Worm (Caenorhabditis elegans): ENCODE data around the gene F15G9.5.
A peak's percentile ranks its signal among the peaks of the same experiment; 100 is the strongest.

F15G9.5 gene

ce11 chrX:9737730-9738129 lies at the start of gene F15G9.5:
Gene F15G9.5 (minus strand): TSS chrX:9737888.
- TF ChIP-seq nhr-28 (tag; optimal IDR thresholded peaks at IDR 0.05) (no peak), ceh-83 (GFP tag; optimal IDR thresholded peaks at IDR 0.05) (no peak), zip-8 (tag; optimal IDR thresholded peaks at IDR 0.05) (no peak), bed-3 (GFP tag; optimal IDR thresholded peaks at IDR 0.05) (no peak), ceh-43 (GFP tag; optimal IDR thresholded peaks at IDR 0.05) (no peak), M03D4.4 (tag; optimal IDR thresholded peaks at IDR 0.05) (peak; percentile 12), mls-2 (tag; optimal IDR thresholded peaks at IDR 0.05) (peak; percentile 31), nhr-76 (tag; optimal IDR thresholded peaks at IDR 0.05) (no peak), sem-2 (GFP tag; optimal IDR thresholded peaks at IDR 0.05) (no peak), lin-32 (GFP tag; optimal IDR thresholded peaks at IDR 0.05) (no peak), pha-4 (tag; optimal IDR thresholded peaks at IDR 0.05) (no peak), cnd-1 (tag; optimal IDR thresholded peaks at IDR 0.05) (no peak), ztf-11 (tag; optimal IDR thresholded peaks at IDR 0.05) (no peak), unc-120 (tag; optimal IDR thresholded peaks at IDR 0.05; ENCODE audit: poor library complexity, severe bottlenecking) (peak; percentile 65), nhr-2 (tag; optimal IDR thresholded peaks at IDR 0.05) (no peak), ces-1 (GFP tag; optimal IDR thresholded peaks at IDR 0.05) (peak; percentile 35), snpc-4 (tag; optimal IDR thresholded peaks at IDR 0.05) (no peak), flh-1 (GFP tag; optimal IDR thresholded peaks at IDR 0.05) (no peak), tbx-8 (GFP tag; optimal IDR thresholded peaks at IDR 0.05) (no peak), sptf-1 (tag; optimal IDR thresholded peaks at IDR 0.05) (peak; percentile 28), mep-1 (tag; optimal IDR thresholded peaks at IDR 0.05) (peak; percentile 11), elt-3 (tag; optimal IDR thresholded peaks at IDR 0.05) (no peak), unc-39 (tag; optimal IDR thresholded peaks at IDR 0.05) (no peak), hlh-1 (tag; optimal IDR thresholded peaks at IDR 0.05) (peak; percentile 46), mab-5 (tag; optimal IDR thresholded peaks at IDR 0.05) (no peak), blmp-1 (tag; optimal IDR thresholded peaks at IDR 0.05) (no peak), lin-13 (tag; optimal IDR thresholded peaks at IDR 0.05) (no peak), ceh-39 (tag; optimal IDR thresholded peaks at IDR 0.05) (no peak), ham-2 (GFP tag; optimal IDR thresholded peaks at IDR 0.05) (no peak), nhr-237 (tag; optimal IDR thresholded peaks at IDR 0.05) (no peak), drap-1 (GFP tag; optimal IDR thresholded peaks at IDR 0.05) (no peak), elt-1 (tag; optimal IDR thresholded peaks at IDR 0.05; ENCODE audit: borderline replicate concordance, insufficient read depth) (no peak), nhr-12 (tag; optimal IDR thresholded peaks at IDR 0.05) (no peak), unc-62 (GFP tag; optimal IDR thresholded peaks at IDR 0.05) (no peak), lsy-2 (tag; optimal IDR thresholded peaks at IDR 0.05) (no peak)

- TF ChIP-seq lin-32 (GFP tag; optimal IDR thresholded peaks at IDR 0.05) (no peak), nhr-76 (tag; optimal IDR thresholded peaks at IDR 0.05) (no peak), ces-1 (GFP tag; optimal IDR thresholded peaks at IDR 0.05) (no peak), nhr-2 (tag; optimal IDR thresholded peaks at IDR 0.05) (no peak), ceh-83 (GFP tag; optimal IDR thresholded peaks at IDR 0.05) (no peak), ceh-43 (GFP tag; optimal IDR thresholded peaks at IDR 0.05) (no peak)
Observed at ce11 chrX:9785865-9786264, 48.2 kb upstream of the F15G9.5 start.

- no peak for TF ChIP-seq M03D4.4 (tag; optimal IDR thresholded peaks at IDR 0.05)
- no peak for TF ChIP-seq ceh-83 (GFP tag; optimal IDR thresholded peaks at IDR 0.05)
- TF ChIP-seq hlh-1 (tag; optimal IDR thresholded peaks at IDR 0.05) = no peak
- no peak for TF ChIP-seq ceh-39 (tag; optimal IDR thresholded peaks at IDR 0.05)
- no peak for TF ChIP-seq nhr-2 (tag; optimal IDR thresholded peaks at IDR 0.05)
- no peak for TF ChIP-seq sptf-1 (tag; optimal IDR thresholded peaks at IDR 0.05)
- no peak for TF ChIP-seq nhr-28 (tag; optimal IDR thresholded peaks at IDR 0.05)
Observed at ce11 chrX:9782389-9782939, 44.8 kb upstream of the F15G9.5 start.

ce11 chrX:9777481-9777880 lies 39.8 kb upstream of the F15G9.5 start, which contains the start of gene T09B9.5:
Gene T09B9.5 (plus strand): TSS chrX:9777781.
- TF ChIP-seq zip-8 (tag; optimal IDR thresholded peaks at IDR 0.05) (no peak), unc-62 (GFP tag; optimal IDR thresholded peaks at IDR 0.05) (no peak), hlh-1 (tag; optimal IDR thresholded peaks at IDR 0.05) (no peak), snpc-4 (tag; optimal IDR thresholded peaks at IDR 0.05) (no peak)
